Fruit fly (Drosophila melanogaster) whole organism, embryonic: ENCODE results near the gene CG34269.

Experiments used
- Bdp1 ChIP-seq: fragments of 200-800 bp; sonication (Bioruptor generic); optimal IDR thresholded peaks from 3 replicates; lab custom pipeline; 2016; ENCODE audit warnings: missing biosample characterization, missing genetic modification characterization
- Bteb2 ChIP-seq: fragments of 200-800 bp; sonication (Bioruptor generic); optimal IDR thresholded peaks from 2 replicates; lab custom pipeline; 2016; ENCODE audit warnings: missing biosample characterization, missing genetic modification characterization
- CG11696 ChIP-seq: fragments of 200-800 bp; sonication (Bioruptor generic); IDR thresholded peaks from 2 replicates; pipeline ENCODE4 v1.3.6; 2022; ENCODE audit warnings: missing biosample characterization, missing genetic modification characterization
- CG1647 ChIP-seq: fragments of 200-800 bp; sonication (Bioruptor generic); optimal IDR thresholded peaks from 3 replicates; lab custom pipeline; 2016; ENCODE audit warnings: missing biosample characterization, missing genetic modification characterization
- CG18619 ChIP-seq: fragments of 200-800 bp; sonication (Bioruptor generic); optimal IDR thresholded peaks from 3 replicates; lab custom pipeline; 2017; ENCODE audit warnings: missing biosample characterization, mild to moderate bottlenecking, missing genetic modification characterization
- CG5953 ChIP-seq: fragments of 200-800 bp; sonication (Bioruptor generic); IDR thresholded peaks from 2 replicates; pipeline ENCODE4 v1.3.6; 2022; ENCODE audit warnings: missing biosample characterization, missing genetic modification characterization
- CG6654 ChIP-seq: fragments of 200-800 bp; sonication (Bioruptor generic); optimal IDR thresholded peaks from 2 replicates; lab custom pipeline; 2017; ENCODE audit warnings: missing biosample characterization, mild to moderate bottlenecking, missing genetic modification characterization
- CG6683 ChIP-seq: fragments of 200-800 bp; sonication (Bioruptor generic); optimal IDR thresholded peaks from 2 replicates; lab custom pipeline; 2017; ENCODE audit warnings: missing biosample characterization, mild to moderate bottlenecking, missing genetic modification characterization, missing genetic modification reagents
- CG7839 ChIP-seq: fragments of 200-800 bp; sonication (Bioruptor generic); optimal IDR thresholded peaks from 3 replicates; lab custom pipeline; 2018; ENCODE audit warnings: missing biosample characterization, mild to moderate bottlenecking, missing genetic modification characterization, moderate library complexity
- CG9876 ChIP-seq: fragments of 200-800 bp; sonication (Bioruptor generic); optimal IDR thresholded peaks from 2 replicates; lab custom pipeline; 2016; ENCODE audit warnings: missing biosample characterization, missing genetic modification characterization
- Dbx ChIP-seq: fragments of 200-800 bp; sonication (Bioruptor generic); IDR thresholded peaks from 3 replicates; pipeline ENCODE4 v1.3.6; 2022; ENCODE audit warnings: missing biosample characterization, missing genetic modification characterization
- Doc2 ChIP-seq: fragments of 200-800 bp; sonication (Bioruptor generic); IDR thresholded peaks from 2 replicates; pipeline ENCODE4 v1.3.6; 2022; ENCODE audit warnings: missing biosample characterization, missing genetic modification characterization
- Eip74EF ChIP-seq, 2 experiments: fragments of 200-800 bp in 1 of 2; fragments of >200 bp in 1 of 2; sonication (Bioruptor generic) in 1 of 2; optimal IDR thresholded peaks; 2 replicates each; lab custom pipeline; 2017 to 2019; ENCODE audit warnings: missing biosample characterization in 2 of 2, missing genetic modification characterization in 2 of 2, mild to moderate bottlenecking in 1 of 2, moderate library complexity in 1 of 2
- Hr78 ChIP-seq, 2 experiments: fragments of 200-800 bp in 1 of 2; fragments of >200 bp in 1 of 2; sonication (Bioruptor generic) in 1 of 2; optimal IDR thresholded peaks; 2 replicates each; lab custom pipeline; 2017 to 2019; ENCODE audit warnings: missing biosample characterization in 2 of 2, missing genetic modification characterization in 2 of 2, mild to moderate bottlenecking in 1 of 2, moderate library complexity in 1 of 2
- Nf-YC ChIP-seq: fragments of 200-800 bp; optimal IDR thresholded peaks from 3 replicates; lab custom pipeline; 2019; ENCODE audit warnings: missing biosample characterization, mild to moderate bottlenecking, missing genetic modification characterization, moderate library complexity
- Rfx ChIP-seq: fragments of 200-800 bp; sonication (Bioruptor generic); IDR thresholded peaks from 2 replicates; pipeline ENCODE4 v1.3.6; 2022; ENCODE audit warnings: missing biosample characterization, missing genetic modification characterization
- Sox100B ChIP-seq: fragments of 200-800 bp; sonication (Bioruptor generic); optimal IDR thresholded peaks from 3 replicates; lab custom pipeline; 2018; ENCODE audit warnings: missing biosample characterization, mild to moderate bottlenecking, missing genetic modification characterization
- Taf1 ChIP-seq: fragments of 200-800 bp; sonication (Bioruptor generic); IDR thresholded peaks from 2 replicates; pipeline ENCODE4 v1.3.6; 2022; ENCODE audit warnings: missing biosample characterization, missing genetic modification characterization
- Tbp ChIP-seq: fragments of >200 bp; optimal IDR thresholded peaks from 2 replicates; lab custom pipeline; 2018; ENCODE audit warnings: missing biosample characterization, missing genetic modification characterization
- Trl ChIP-seq, 3 experiments: fragments of >200 bp in 2 of 3; fragments of 200-800 bp in 1 of 3; sonication (Bioruptor generic) in 1 of 3; optimal IDR thresholded peaks; 2 replicates in 1 of 3; 3 replicates in 2 of 3; lab custom pipeline; 2016 to 2017; ENCODE audit warnings: missing biosample characterization in 1 of 3, missing genetic modification characterization in 1 of 3
- ara ChIP-seq: fragments of 200-800 bp; sonication (Bioruptor generic); IDR thresholded peaks from 2 replicates; pipeline ENCODE4 v1.3.6; 2022; ENCODE audit warnings: missing biosample characterization, missing genetic modification characterization
- ase ChIP-seq: fragments of 200-800 bp; sonication (Bioruptor generic); IDR thresholded peaks from 3 replicates; pipeline ENCODE4 v1.3.6; 2022; ENCODE audit warnings: missing biosample characterization, missing genetic modification characterization
- bigmax ChIP-seq: fragments of 200-800 bp; sonication (Bioruptor generic); optimal IDR thresholded peaks from 2 replicates; lab custom pipeline; 2018; ENCODE audit warnings: missing biosample characterization, mild to moderate bottlenecking, missing genetic modification characterization
- btn ChIP-seq: fragments of 200-800 bp; sonication (Bioruptor generic); optimal IDR thresholded peaks from 2 replicates; lab custom pipeline; 2016; ENCODE audit warnings: missing biosample characterization, missing genetic modification characterization
- chm ChIP-seq: fragments of 200-800 bp; sonication (Bioruptor generic); IDR thresholded peaks from 2 replicates; pipeline ENCODE4 v1.3.6; 2022; ENCODE audit warnings: missing biosample characterization, missing genetic modification characterization
- danr ChIP-seq: fragments of 200-800 bp; sonication (Bioruptor generic); IDR thresholded peaks from 2 replicates; pipeline ENCODE4 v1.3.6; 2022; ENCODE audit warnings: missing biosample characterization, missing genetic modification characterization
- disco-r ChIP-seq: fragments of 200-800 bp; sonication (Bioruptor generic); optimal IDR thresholded peaks from 2 replicates; lab custom pipeline; 2016; ENCODE audit warnings: missing biosample characterization, missing genetic modification characterization
- ems ChIP-seq: fragments of 200-800 bp; sonication (Bioruptor generic); optimal IDR thresholded peaks from 3 replicates; lab custom pipeline; 2016; ENCODE audit warnings: missing biosample characterization, missing genetic modification characterization
- gcm ChIP-seq: fragments of 200-800 bp; sonication (Bioruptor generic); optimal IDR thresholded peaks from 2 replicates; lab custom pipeline; 2019; ENCODE audit warnings: missing biosample characterization, mild to moderate bottlenecking, missing genetic modification characterization, moderate library complexity
- gsb-n ChIP-seq: fragments of 200-800 bp; sonication (Bioruptor generic); optimal IDR thresholded peaks from 3 replicates; lab custom pipeline; 2018; ENCODE audit warnings: missing biosample characterization, mild to moderate bottlenecking, missing genetic modification characterization
- hb ChIP-seq: fragments of 200-800 bp; sonication (Bioruptor generic); IDR thresholded peaks from 3 replicates; pipeline ENCODE4 v1.3.6; 2022; ENCODE audit warnings: missing biosample characterization, missing genetic modification characterization; ENCODE audit not compliant: partially characterized antibody
- hkb ChIP-seq, 2 experiments: fragments of 200-800 bp in 1 of 2; fragments of >200 bp in 1 of 2; sonication (Bioruptor generic) in 1 of 2; IDR thresholded peaks in 1 of 2; optimal IDR thresholded peaks in 1 of 2; 2 replicates each; pipeline versions ENCODE4 v1.3.6 to Lab custom; 2017 to 2022; ENCODE audit warnings: missing biosample characterization in 1 of 2, missing genetic modification characterization in 1 of 2
- lola ChIP-seq, 3 experiments: fragments of >200 bp in 2 of 3; fragments of 200-800 bp in 1 of 3; sonication (Bioruptor generic) in 1 of 3; optimal IDR thresholded peaks; 2 replicates each; lab custom pipeline; 2017 to 2019; ENCODE audit warnings: missing biosample characterization in 3 of 3, missing genetic modification characterization in 3 of 3, mild to moderate bottlenecking in 1 of 3, moderate library complexity in 1 of 3
- nerfin-1 ChIP-seq: fragments of 200-800 bp; sonication (Bioruptor generic); optimal IDR thresholded peaks from 3 replicates; lab custom pipeline; 2019; ENCODE audit warnings: missing biosample characterization, mild to moderate bottlenecking, missing genetic modification characterization, moderate library complexity
- nmo ChIP-seq: fragments of 200-800 bp; sonication (Bioruptor generic); optimal IDR thresholded peaks from 2 replicates; lab custom pipeline; 2018; ENCODE audit warnings: missing biosample characterization, mild to moderate bottlenecking, missing genetic modification characterization, moderate library complexity
- sc ChIP-seq, 3 experiments: fragments of >200 bp in 2 of 3; fragments of 200-800 bp in 1 of 3; sonication (Bioruptor generic) in 1 of 3; optimal IDR thresholded peaks; 2 replicates in 2 of 3; 3 replicates in 1 of 3; lab custom pipeline; 2017; ENCODE audit warnings: mild to moderate bottlenecking in 1 of 3, missing biosample characterization in 1 of 3, missing genetic modification characterization in 1 of 3, missing genetic modification reagents in 1 of 3
- seq ChIP-seq: fragments of 200-800 bp; sonication (Bioruptor generic); IDR thresholded peaks from 2 replicates; pipeline ENCODE4 v1.3.6; 2022; ENCODE audit warnings: missing biosample characterization, missing genetic modification characterization
- sim ChIP-seq: fragments of 200-800 bp; sonication (Bioruptor generic); IDR thresholded peaks from 2 replicates; pipeline ENCODE4 v1.3.6; 2022; ENCODE audit warnings: missing biosample characterization, missing genetic modification characterization
- sima ChIP-seq: fragments of 200-800 bp; sonication (Bioruptor generic); optimal IDR thresholded peaks from 2 replicates; lab custom pipeline; 2016; ENCODE audit warnings: missing biosample characterization, missing genetic modification characterization
- slp2 ChIP-seq: fragments of 200-800 bp; sonication (Bioruptor generic); optimal IDR thresholded peaks from 2 replicates; lab custom pipeline; 2016; ENCODE audit warnings: missing biosample characterization, missing genetic modification characterization
- tgo ChIP-seq: fragments of 200-800 bp; sonication (Bioruptor generic); IDR thresholded peaks from 3 replicates; pipeline ENCODE4 v1.3.6; 2022; ENCODE audit warnings: missing biosample characterization, missing genetic modification characterization
- tio ChIP-seq: fragments of 200-800 bp; sonication (Bioruptor generic); optimal IDR thresholded peaks from 2 replicates; lab custom pipeline; 2017; ENCODE audit warnings: missing biosample characterization, missing genetic modification characterization, inconsistent platforms
- toy ChIP-seq: fragments of 200-800 bp; sonication (Bioruptor generic); IDR thresholded peaks from 2 replicates; pipeline ENCODE4 v1.3.6; 2022; ENCODE audit warnings: missing biosample characterization, missing genetic modification characterization
- unpg ChIP-seq: fragments of 200-800 bp; sonication (Bioruptor generic); optimal IDR thresholded peaks from 3 replicates; lab custom pipeline; 2018; ENCODE audit warnings: missing biosample characterization, mild to moderate bottlenecking, missing genetic modification characterization, moderate library complexity
- vnd ChIP-seq: fragments of 200-800 bp; sonication (Bioruptor generic); IDR thresholded peaks from 3 replicates; pipeline ENCODE4 v1.3.6; 2022; ENCODE audit warnings: missing biosample characterization, missing genetic modification characterization; ENCODE audit not compliant: partially characterized antibody
- wor ChIP-seq: fragments of 200-800 bp; sonication (Bioruptor generic); IDR thresholded peaks from 2 replicates; pipeline ENCODE4 v1.3.6; 2022; ENCODE audit warnings: missing biosample characterization, missing genetic modification characterization
- zen ChIP-seq: fragments of 200-800 bp; sonication (Bioruptor generic); optimal IDR thresholded peaks from 3 replicates; lab custom pipeline; 2018; ENCODE audit warnings: missing biosample characterization, mild to moderate bottlenecking, missing genetic modification characterization, moderate library complexity

Gene CG34269

dm6 chr3L:505782-506408 is 22.2 kb upstream of the CG34269 start (continued):
- TF ChIP-seq CG9876 (GFP tag; lab: Kevin White, UChicago) (peak; percentile 92), seq (GFP tag; lab: Robert Waterston, UW) (peak; percentile 51; the same call in 1 of the 2 replicates), Nf-YC (tag; lab: Kevin White, UChicago) (peak; percentile 49), Bdp1 (GFP tag; lab: Kevin White, UChicago) (peak; percentile 57), Eip74EF (GFP tag; optimal IDR thresholded peaks at IDR 0.05; lab: Kevin White, UChicago) (no peak), hkb (optimal IDR thresholded peaks at IDR 0.05; lab: Kevin White, UChicago) (peak; percentile 99), hkb (GFP tag; IDR thresholded peaks at IDR 0.05; lab: Robert Waterston, UW) (peak; percentile 38; the same call in 1 of the 2 replicates), Taf1 (no peak; the same call in 1 of the 2 replicates), bigmax (no peak), CG11696 (GFP tag; lab: Robert Waterston, UW) (peak; percentile 49; the same call in 1 of the 2 replicates), ara (0 out of 2 replicates have a peak, but pooled peaks have one; percentile 45), Sox100B (no peak), CG1647 (GFP tag; lab: Kevin White, UChicago) (peak; percentile 68), vnd (GFP tag; lab: Robert Waterston, UW) (no peak), Hr78 (GFP tag; optimal IDR thresholded peaks at IDR 0.05; lab: Kevin White, UChicago) (no peak), CG6683 (GFP tag; lab: Kevin White, UChicago) (no peak), gsb-n (tag; lab: Kevin White, UChicago) (peak; percentile 11), nerfin-1 (no peak), CG18619 (peak; percentile 75), chm (GFP tag; lab: Robert Waterston, UW) (peak; percentile 66), sc (optimal IDR thresholded peaks at IDR 0.05; lab: Kevin White, UChicago) (no peak), sc (GFP tag; optimal IDR thresholded peaks at IDR 0.05; lab: Kevin White, UChicago) (peak; percentile 17), CG7839 (tag; lab: Kevin White, UChicago) (peak; percentile 71), Trl (optimal IDR thresholded peaks at IDR 0.05; lab: Kevin White, UChicago) (no peak), Trl (GFP tag; optimal IDR thresholded peaks at IDR 0.05; lab: Kevin White, UChicago) (peak; percentile 87), slp2 (GFP tag; lab: Kevin White, UChicago) (peak; percentile 82), btn (GFP tag; lab: Kevin White, UChicago) (peak; percentile 46), ems (GFP tag; lab: Kevin White, UChicago) (peak; percentile 53), hb (no peak), sim (GFP tag; lab: Robert Waterston, UW) (no peak), ase (peak; percentile 87), lola (GFP tag; optimal IDR thresholded peaks at IDR 0.05; lab: Kevin White, UChicago) (peak in 1 of 3 experiments; percentile 24), Doc2 (no peak), toy (GFP tag; lab: Robert Waterston, UW) (no peak), unpg (GFP tag; lab: Kevin White, UChicago) (peak; percentile 41), gcm (no peak), danr (GFP tag; lab: Robert Waterston, UW) (peak; percentile 45; the same call in 1 of the 2 replicates), CG6654 (peak; percentile 52), nmo (GFP tag; lab: Kevin White, UChicago) (peak; percentile 71), Bteb2 (GFP tag; lab: Kevin White, UChicago) (peak; percentile 38), disco-r (GFP tag; lab: Kevin White, UChicago) (peak; percentile 24), Tbp (GFP tag; lab: Kevin White, UChicago) (no peak), zen (peak; percentile 35), tio (GFP tag; lab: Kevin White, UChicago) (peak; percentile 60), Dbx (peak; percentile 79; the same call in 2 of the 3 replicates), tgo (peak; percentile 75), wor (GFP tag; lab: Robert Waterston, UW) (0 out of 2 replicates have a peak, but pooled peaks have one; percentile 31), Rfx (GFP tag; lab: Robert Waterston, UW) (peak; percentile 90), CG5953 (peak; percentile 40; the same call in 1 of the 2 replicates), sima (GFP tag; lab: Kevin White, UChicago) (no peak)
